Worm (Caenorhabditis elegans): ENCODE data around the gene C32C4.16.

ce11 chrV:10683458-10683857 lies 36.1 kb downstream of the C32C4.16 start:
- TF ChIP-seq nhr-84 (tag; optimal IDR thresholded peaks at IDR 0.05): no peak
- no peak for TF ChIP-seq mep-1 (tag; optimal IDR thresholded peaks at IDR 0.05)
- no peak for TF ChIP-seq C16A3.4 (tag; optimal IDR thresholded peaks at IDR 0.05)
- no peak for TF ChIP-seq snpc-4 (tag; optimal IDR thresholded peaks at IDR 0.05)

Data from whole organism, L1 larva.